Worm (Caenorhabditis elegans) whole organism, L2 larva: ENCODE results near the gene gst-4.
A peak's percentile ranks its signal among the peaks of the same experiment; 100 is the strongest.

ENCODE experiments used
- Y55F3AM.14 ChIP-seq: fragments of 200-800 bp; sonication (Bioruptor generic); optimal IDR thresholded peaks from 2 replicates; lab custom pipeline; 2018; ENCODE audit warnings: mild to moderate bottlenecking, missing genetic modification characterization, missing compliant biosample characterization
- aly-2 ChIP-seq: fragments of 150-350 bp; optimal IDR thresholded peaks from 2 replicates; lab custom pipeline; 2014; ENCODE audit warnings: missing biosample characterization, missing genetic modification characterization
- ama-1 ChIP-seq: fragments of 150-350 bp; optimal IDR thresholded peaks from 2 replicates; lab custom pipeline; 2018; ENCODE audit warnings: inconsistent platforms
- crh-2 ChIP-seq: sonication (generic microtip); optimal IDR thresholded peaks from 2 replicates; lab custom pipeline; 2017; ENCODE audit warnings: missing biosample characterization, missing genetic modification characterization
- elt-1 ChIP-seq: fragments of 150-350 bp; optimal IDR thresholded peaks from 2 replicates; lab custom pipeline; 2014; ENCODE audit warnings: missing biosample characterization, missing genetic modification characterization
- fos-1 ChIP-seq: fragments of 150-350 bp; optimal IDR thresholded peaks from 2 replicates; lab custom pipeline; 2014; ENCODE audit warnings: missing biosample characterization, missing genetic modification characterization
- nhr-10 ChIP-seq: sonication (generic microtip); optimal IDR thresholded peaks from 2 replicates; lab custom pipeline; 2017; ENCODE audit warnings: missing biosample characterization, missing genetic modification characterization
- nhr-12 ChIP-seq: fragments of 150-350 bp; optimal IDR thresholded peaks from 2 replicates; lab custom pipeline; 2014; ENCODE audit warnings: missing biosample characterization, missing genetic modification characterization
- sma-9 ChIP-seq, 2 experiments: fragments of 150-350 bp in 1 of 2; sonication (generic microtip) in 1 of 2; optimal IDR thresholded peaks; 2 replicates each; lab custom pipeline; 2014 to 2016; ENCODE audit warnings: missing genetic modification characterization in 2 of 2, mild to moderate bottlenecking in 1 of 2, missing biosample characterization in 1 of 2, missing compliant biosample characterization in 1 of 2, missing genetic modification reagents in 1 of 2, moderate library complexity in 1 of 2
- zag-1 ChIP-seq: fragments of 150-350 bp; optimal IDR thresholded peaks from 2 replicates; lab custom pipeline; 2014; ENCODE audit warnings: missing biosample characterization, missing genetic modification characterization

DNA sequence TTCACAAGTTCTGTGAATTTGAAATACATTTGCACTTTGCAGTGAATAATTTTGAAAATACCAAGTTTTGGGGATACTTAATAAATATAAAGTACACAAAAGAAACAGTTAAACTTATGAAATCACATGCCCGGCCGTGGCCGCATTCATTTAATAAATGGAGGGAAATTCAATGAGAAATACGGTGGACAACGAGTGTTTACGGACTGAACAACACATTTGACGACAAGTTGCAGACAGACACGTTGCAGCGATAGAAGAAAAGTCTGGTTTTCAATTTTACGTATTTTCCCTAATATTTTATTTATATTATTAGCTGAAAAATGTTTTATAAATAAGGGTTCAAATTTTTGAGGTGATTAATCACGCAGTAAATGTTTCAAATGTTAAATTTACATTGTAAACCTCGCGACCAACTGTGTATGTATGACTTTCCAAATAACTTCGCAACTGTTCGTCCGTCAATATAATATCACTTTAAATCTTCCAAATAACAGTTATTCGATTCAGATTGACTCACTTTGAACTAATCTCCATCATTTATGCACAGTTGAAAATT, 9.5 kb downstream of the gst-4 start, which contains the start of gene copg-1:
- TF ChIP-seq nhr-10 (tag; lab: Kevin White, UChicago): no peak
- TF ChIP-seq elt-1: no peak
- TF ChIP-seq zag-1 (tag; lab: Kevin White, UChicago): no peak
- peak; percentile 97 for TF ChIP-seq crh-2
- TF ChIP-seq sma-9 (GFP tag; optimal IDR thresholded peaks at IDR 0.05; lab: Kevin White, UChicago): peak; percentile 69
- TF ChIP-seq sma-9 (tag; optimal IDR thresholded peaks at IDR 0.05; lab: Kevin White, UChicago): no peak
- peak; percentile 5 for TF ChIP-seq fos-1 (tag; lab: Kevin White, UChicago)
- TF ChIP-seq Y55F3AM.14 (GFP tag; lab: Kevin White, UChicago): no peak
- TF ChIP-seq ama-1 (lab: Kevin White, UChicago): no peak
- no peak for TF ChIP-seq nhr-12
- no peak for TF ChIP-seq aly-2 (tag; lab: Kevin White, UChicago)
